Fruit fly (Drosophila melanogaster) whole organism: ENCODE results near the gene mtd.

ENCODE experiments used
- psq ChIP-seq: fragments of >200 bp; optimal IDR thresholded peaks from 2 replicates; lab custom pipeline; 2017
- usp ChIP-seq: fragments of >200 bp; optimal IDR thresholded peaks from 2 replicates; lab custom pipeline; 2017; ENCODE audit warnings: missing biosample characterization, missing genetic modification characterization, mixed read lengths

dm6 chr3R:5237215-5237614, 113.0 kb downstream of the mtd start, which contains the start of gene rtp:
- TF ChIP-seq psq, result no peak
- TF ChIP-seq usp (GFP tag; lab: Kevin White, UChicago), result no peak
